Worm (Caenorhabditis elegans): ENCODE results near the gene nrf-5.

Gene nrf-5

DNA sequence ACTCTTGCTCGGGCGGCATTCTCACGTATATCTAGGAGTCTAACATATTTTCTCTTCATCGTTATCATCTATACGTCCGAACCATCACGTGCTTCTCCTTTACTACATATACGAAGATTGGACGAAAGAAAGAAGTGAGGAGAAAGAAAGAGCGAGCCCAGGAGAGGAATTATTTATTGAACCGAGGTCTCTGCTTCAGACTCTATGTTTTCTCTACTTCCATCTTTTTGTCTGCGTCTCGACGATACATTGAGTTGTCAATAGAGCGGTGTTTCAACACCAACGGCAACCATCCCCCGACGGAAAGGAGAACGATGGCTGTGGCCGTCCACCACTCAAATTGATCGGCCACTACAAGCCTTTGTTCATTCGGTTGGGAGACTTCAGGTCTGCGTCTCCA, 38.7 kb upstream of the nrf-5 start (continued):
- TF ChIP-seq dve-1 (tag; optimal IDR thresholded peaks at IDR 0.05) (peak; percentile 81), ahr-1 (tag; optimal IDR thresholded peaks at IDR 0.05) (no peak), sdc-2 (tag; optimal IDR thresholded peaks at IDR 0.05) (no peak), npax-4 (tag; optimal IDR thresholded peaks at IDR 0.05) (no peak), sox-2 (GFP tag; IDR thresholded peaks at IDR 0.05) (peak; percentile 36), hlh-15 (tag; optimal IDR thresholded peaks at IDR 0.05) (no peak), hlh-30 (tag; optimal IDR thresholded peaks at IDR 0.05; ENCODE audit: insufficient read depth) (peak; percentile 71), fkh-10 (GFP tag; optimal IDR thresholded peaks at IDR 0.05) (no peak), nfya-1 (tag; optimal IDR thresholded peaks at IDR 0.05) (peak; percentile 94), elt-4 (tag; optimal IDR thresholded peaks at IDR 0.05) (no peak), nhr-11 (tag; optimal IDR thresholded peaks at IDR 0.05) (no peak), ceh-2 (tag; optimal IDR thresholded peaks at IDR 0.05) (peak; percentile 51), lim-6 (tag; optimal IDR thresholded peaks at IDR 0.05) (peak; percentile 47), hlh-6 (tag; optimal IDR thresholded peaks at IDR 0.05) (peak; percentile 26), ama-1 (optimal IDR thresholded peaks at IDR 0.05) (no peak), syd-9 (tag; optimal IDR thresholded peaks at IDR 0.05) (peak; percentile 38), elt-2 (tag; optimal IDR thresholded peaks at IDR 0.05) (peak; percentile 34), K09A11.1 (tag; optimal IDR thresholded peaks at IDR 0.05; ENCODE audit: insufficient read depth) (peak; percentile 35), ceh-31 (tag; optimal IDR thresholded peaks at IDR 0.05) (peak; percentile 92), C38D4.7 (GFP tag; optimal IDR thresholded peaks at IDR 0.05) (no peak), ceh-14 (tag; optimal IDR thresholded peaks at IDR 0.05) (peak; percentile 90), ceh-45 (GFP tag; IDR thresholded peaks at IDR 0.05) (no peak), ztf-16 (tag; optimal IDR thresholded peaks at IDR 0.05) (peak; percentile 13), ceh-34 (tag; optimal IDR thresholded peaks at IDR 0.05) (peak; percentile 86), fkh-6 (tag; optimal IDR thresholded peaks at IDR 0.05) (no peak), F13H6.1 (tag; optimal IDR thresholded peaks at IDR 0.05) (peak; percentile 58), madf-2 (tag; optimal IDR thresholded peaks at IDR 0.05) (no peak), T23F11.4 (GFP tag; optimal IDR thresholded peaks at IDR 0.05) (peak; percentile 14)

DNA sequence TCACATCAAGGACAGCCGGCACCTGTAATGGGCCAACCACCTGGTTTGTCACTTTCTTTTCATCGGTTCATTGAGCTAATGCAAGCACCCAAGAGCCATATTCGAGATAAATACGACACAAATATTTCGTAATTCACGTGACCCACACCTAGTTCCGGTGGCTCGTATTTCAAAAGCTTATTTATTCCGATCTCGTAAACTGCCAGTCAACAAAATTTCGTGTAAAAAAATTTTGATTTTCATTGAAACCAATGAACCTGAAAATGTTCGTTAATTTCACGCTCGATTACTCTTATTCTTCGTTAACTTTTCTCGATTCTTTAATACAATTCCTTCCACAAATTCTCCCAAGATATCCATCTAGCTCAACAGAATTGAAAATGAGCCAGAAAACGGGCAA, 38.0 kb upstream of the nrf-5 start:
- TF ChIP-seq zip-5 (tag; optimal IDR thresholded peaks at IDR 0.05) (no peak), ceh-6 (GFP tag; optimal IDR thresholded peaks at IDR 0.05) (no peak), syd-9 (tag; optimal IDR thresholded peaks at IDR 0.05) (no peak), pha-2 (tag; optimal IDR thresholded peaks at IDR 0.05) (no peak), tbx-7 (tag; optimal IDR thresholded peaks at IDR 0.05) (no peak), unc-86 (tag; optimal IDR thresholded peaks at IDR 0.05) (no peak), elt-4 (tag; optimal IDR thresholded peaks at IDR 0.05) (no peak), gmeb-2 (tag; optimal IDR thresholded peaks at IDR 0.05) (no peak), ceh-9 (tag; optimal IDR thresholded peaks at IDR 0.05) (no peak)

DNA sequence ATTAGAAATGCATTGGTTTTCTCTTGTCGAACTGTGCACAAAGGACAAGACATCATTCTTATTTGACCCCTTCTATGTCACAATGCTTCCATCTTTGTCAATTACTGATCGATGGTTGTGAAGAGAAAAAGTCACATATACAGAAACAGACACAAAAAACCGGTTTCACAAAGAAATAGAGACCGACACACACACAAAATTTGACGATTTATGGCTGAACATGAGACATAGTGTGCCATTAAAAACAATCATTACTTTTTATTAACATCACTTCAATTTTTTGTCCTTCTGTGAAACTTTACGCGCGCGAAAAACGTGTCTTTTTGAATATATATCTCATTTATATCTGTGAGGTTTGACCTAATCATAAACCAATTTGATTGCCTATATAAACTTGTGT, 37.5 kb upstream of the nrf-5 start:
- TF ChIP-seq ama-1 (optimal IDR thresholded peaks at IDR 0.05) = no peak
- TF ChIP-seq mec-3 (tag; optimal IDR thresholded peaks at IDR 0.05; ENCODE audit: borderline replicate concordance) = no peak
- no peak for TF ChIP-seq dve-1 (tag; optimal IDR thresholded peaks at IDR 0.05)
- no peak for TF ChIP-seq ceh-2 (tag; optimal IDR thresholded peaks at IDR 0.05)
- no peak for TF ChIP-seq pha-4 (tag; optimal IDR thresholded peaks at IDR 0.05)
- TF ChIP-seq hlh-8 (tag; optimal IDR thresholded peaks at IDR 0.05) = no peak
- no peak for TF ChIP-seq hlh-30 (tag; optimal IDR thresholded peaks at IDR 0.05; ENCODE audit: insufficient read depth)
- no peak for TF ChIP-seq C08G9.2 (tag; optimal IDR thresholded peaks at IDR 0.05)
- no peak for TF ChIP-seq Y22D7AL.16 (tag; optimal IDR thresholded peaks at IDR 0.05)
- no peak for TF ChIP-seq ttx-3 (tag; optimal IDR thresholded peaks at IDR 0.05)
- TF ChIP-seq fax-1 (tag; optimal IDR thresholded peaks at IDR 0.05) = no peak
- no peak for TF ChIP-seq pqm-1 (tag; optimal IDR thresholded peaks at IDR 0.05)
